Fruit fly (Drosophila melanogaster): ENCODE data around the gene Takl1.

Gene Takl1

DNA sequence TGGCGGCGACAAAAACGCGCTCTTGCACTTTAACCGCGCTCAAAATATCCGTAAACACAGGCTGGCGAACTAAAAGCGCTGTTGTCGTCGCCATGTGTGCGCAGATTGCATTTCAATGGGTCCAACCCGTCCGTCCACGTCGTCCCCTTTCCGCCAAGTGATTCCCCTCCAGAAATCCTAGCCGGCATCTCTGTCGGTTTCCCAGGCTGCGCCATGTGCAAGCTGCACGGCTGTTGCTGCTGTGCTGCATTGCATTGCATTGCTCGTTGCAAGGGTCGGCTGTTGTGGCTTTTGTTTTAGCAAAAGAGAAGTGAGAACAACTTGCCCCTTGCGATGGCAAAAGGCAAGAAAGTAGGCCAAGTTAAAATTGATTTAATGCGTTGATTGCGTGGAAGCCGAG lies 1.7 kb upstream of the Takl1 start:
- TF ChIP-seq CG7045 (GFP tag; optimal IDR thresholded peaks at IDR 0.05) = no peak

dm6 chr3R:20773174-20773573 lies 773 bp upstream of the Takl1 start:
- TF ChIP-seq CG7101 (tag; optimal IDR thresholded peaks at IDR 0.05) (no peak), tj (GFP tag; optimal IDR thresholded peaks at IDR 0.05) (no peak), ovo (GFP tag; optimal IDR thresholded peaks at IDR 0.05) (no peak), toe (GFP tag; optimal IDR thresholded peaks at IDR 0.05) (no peak), CG11617 (GFP tag; optimal IDR thresholded peaks at IDR 0.05) (no peak), CG7045 (GFP tag; optimal IDR thresholded peaks at IDR 0.05) (no peak), CG12768 (GFP tag; optimal IDR thresholded peaks at IDR 0.05) (no peak), Mnt (GFP tag; optimal IDR thresholded peaks at IDR 0.05) (no peak), cnc (optimal IDR thresholded peaks at IDR 0.05) (no peak), cic (GFP tag; optimal IDR thresholded peaks at IDR 0.05) (no peak), CG1620 (GFP tag; optimal IDR thresholded peaks at IDR 0.05) (no peak), bab1 (GFP tag; optimal IDR thresholded peaks at IDR 0.05) (no peak), Clk (GFP tag; optimal IDR thresholded peaks at IDR 0.05) (no peak), CG33017 (tag; optimal IDR thresholded peaks at IDR 0.05) (no peak), Hr96 (GFP tag; optimal IDR thresholded peaks at IDR 0.05) (no peak)

DNA sequence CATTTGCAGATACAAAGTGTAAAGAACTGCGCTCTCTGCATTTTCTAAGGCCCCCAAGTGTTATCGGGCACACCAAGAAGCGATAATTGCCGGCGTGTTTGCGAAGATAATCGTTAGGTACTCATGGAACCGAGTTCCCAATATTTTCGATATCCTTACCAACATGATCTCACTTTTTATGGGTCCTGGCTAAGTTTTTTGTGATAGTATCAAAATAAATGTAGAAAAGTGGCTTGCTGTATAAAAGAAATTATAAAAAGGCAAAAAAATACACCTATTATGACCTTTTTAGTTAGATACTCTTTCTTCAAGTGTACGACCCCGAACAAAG lies 6.3 kb downstream of the Takl1 start:
- TF ChIP-seq CG14711 (tag; optimal IDR thresholded peaks at IDR 0.05) (no peak), CG11617 (GFP tag; optimal IDR thresholded peaks at IDR 0.05) (no peak), Hr96 (GFP tag; optimal IDR thresholded peaks at IDR 0.05) (no peak), tj (GFP tag; optimal IDR thresholded peaks at IDR 0.05) (no peak), CG12768 (GFP tag; optimal IDR thresholded peaks at IDR 0.05) (no peak), CG33017 (tag; optimal IDR thresholded peaks at IDR 0.05) (no peak), ovo (GFP tag; optimal IDR thresholded peaks at IDR 0.05) (no peak), toe (GFP tag; optimal IDR thresholded peaks at IDR 0.05) (no peak), cic (GFP tag; optimal IDR thresholded peaks at IDR 0.05) (no peak), CG7045 (GFP tag; optimal IDR thresholded peaks at IDR 0.05) (no peak), CG5204 (GFP tag; optimal IDR thresholded peaks at IDR 0.05) (no peak), Clk (GFP tag; optimal IDR thresholded peaks at IDR 0.05) (no peak), Crg-1 (GFP tag; optimal IDR thresholded peaks at IDR 0.05) (no peak), CG1620 (GFP tag; optimal IDR thresholded peaks at IDR 0.05) (no peak), CG7101 (tag; optimal IDR thresholded peaks at IDR 0.05) (no peak), bab1 (GFP tag; optimal IDR thresholded peaks at IDR 0.05) (no peak), cnc (optimal IDR thresholded peaks at IDR 0.05) (no peak), Mnt (GFP tag; optimal IDR thresholded peaks at IDR 0.05) (no peak), pad (GFP tag; optimal IDR thresholded peaks at IDR 0.05) (no peak)

dm6 chr3R:20765302-20766155 lies 6.9 kb downstream of the Takl1 start:
- no peak for TF ChIP-seq pad (GFP tag; optimal IDR thresholded peaks at IDR 0.05)
- TF ChIP-seq Crg-1 (GFP tag; optimal IDR thresholded peaks at IDR 0.05) = no peak
- TF ChIP-seq CG5204 (GFP tag; optimal IDR thresholded peaks at IDR 0.05) = no peak
- TF ChIP-seq Hr96 (GFP tag; optimal IDR thresholded peaks at IDR 0.05) = no peak
- TF ChIP-seq cic (GFP tag; optimal IDR thresholded peaks at IDR 0.05) = no peak
- TF ChIP-seq CG14711 (tag; optimal IDR thresholded peaks at IDR 0.05) = no peak
- TF ChIP-seq CG7045 (GFP tag; optimal IDR thresholded peaks at IDR 0.05) = no peak
- peak; percentile 20 for TF ChIP-seq tj (GFP tag; optimal IDR thresholded peaks at IDR 0.05)

DNA sequence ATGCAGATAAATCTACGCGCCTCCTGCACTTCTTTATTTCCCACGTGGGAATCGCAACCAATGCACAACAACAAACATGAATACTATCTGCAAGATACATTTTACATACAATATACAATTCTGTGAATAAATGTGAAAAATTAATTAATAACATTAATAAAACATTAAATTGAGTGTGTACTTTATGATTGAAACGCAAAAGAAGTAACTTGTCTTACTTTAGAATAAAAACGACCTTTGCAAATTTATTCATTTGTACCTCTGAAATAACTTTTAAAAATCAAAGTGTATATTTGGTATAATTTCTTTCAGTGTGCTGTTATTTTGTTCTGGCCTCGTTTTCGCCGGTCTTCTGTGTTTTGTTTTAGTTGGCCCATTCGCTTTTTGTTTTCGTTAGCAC lies 8.3 kb downstream of the Takl1 start:
- TF ChIP-seq CG14711 (tag; optimal IDR thresholded peaks at IDR 0.05) (no peak), toe (GFP tag; optimal IDR thresholded peaks at IDR 0.05) (no peak)

- TF ChIP-seq Crg-1 (GFP tag; optimal IDR thresholded peaks at IDR 0.05) (no peak), tj (GFP tag; optimal IDR thresholded peaks at IDR 0.05) (peak; percentile 80), bab1 (GFP tag; optimal IDR thresholded peaks at IDR 0.05) (peak; percentile 8), CG12768 (GFP tag; optimal IDR thresholded peaks at IDR 0.05) (no peak), CG5204 (GFP tag; optimal IDR thresholded peaks at IDR 0.05) (peak; percentile 5)
These were observed 10.1 kb downstream of the Takl1 start, which contains the start of gene CG31195 for dm6 chr3R:20762175-20762795. CG31195 (minus strand) TSS chr3R:20762369.

dm6 chr3R:20756429-20756828 lies 16.0 kb downstream of the Takl1 start, which contains the start of gene Syp:
Syp (plus strand) TSS chr3R:20756729.
- no peak for TF ChIP-seq tj (GFP tag; optimal IDR thresholded peaks at IDR 0.05)
- TF ChIP-seq CG5204 (GFP tag; optimal IDR thresholded peaks at IDR 0.05) = no peak
- TF ChIP-seq Hr96 (GFP tag; optimal IDR thresholded peaks at IDR 0.05) = no peak
- TF ChIP-seq CG7101 (tag; optimal IDR thresholded peaks at IDR 0.05) = no peak
- no peak for TF ChIP-seq toe (GFP tag; optimal IDR thresholded peaks at IDR 0.05)
- TF ChIP-seq bab1 (GFP tag; optimal IDR thresholded peaks at IDR 0.05) = no peak
- no peak for TF ChIP-seq CG14711 (tag; optimal IDR thresholded peaks at IDR 0.05)
- no peak for TF ChIP-seq CG1620 (GFP tag; optimal IDR thresholded peaks at IDR 0.05)
- no peak for TF ChIP-seq cnc (optimal IDR thresholded peaks at IDR 0.05)
- no peak for TF ChIP-seq CG12768 (GFP tag; optimal IDR thresholded peaks at IDR 0.05)
- TF ChIP-seq ovo (GFP tag; optimal IDR thresholded peaks at IDR 0.05) = no peak
- no peak for TF ChIP-seq Crg-1 (GFP tag; optimal IDR thresholded peaks at IDR 0.05)
- no peak for TF ChIP-seq CG7045 (GFP tag; optimal IDR thresholded peaks at IDR 0.05)
- TF ChIP-seq Clk (GFP tag; optimal IDR thresholded peaks at IDR 0.05) = no peak
- no peak for TF ChIP-seq CG33017 (tag; optimal IDR thresholded peaks at IDR 0.05)
- TF ChIP-seq CG11617 (GFP tag; optimal IDR thresholded peaks at IDR 0.05) = no peak
- TF ChIP-seq Mnt (GFP tag; optimal IDR thresholded peaks at IDR 0.05) = no peak
- TF ChIP-seq kay (GFP tag; ENCODE audit: borderline replicate concordance) = no peak

Measured in whole organism, adult.